Worm (Caenorhabditis elegans) whole organism, L1 larva: ENCODE results near the gene nipi-3.
A peak's percentile ranks its signal among the peaks of the same experiment; 100 is the strongest.

Experiments
- blmp-1 ChIP-seq: fragments of 150-350 bp; optimal IDR thresholded peaks from 2 replicates; lab custom pipeline; 2014; ENCODE audit warnings: missing biosample characterization, missing genetic modification characterization
- fkh-10 ChIP-seq: sonication (generic microtip); optimal IDR thresholded peaks from 2 replicates; lab custom pipeline; 2017; ENCODE audit warnings: missing biosample characterization, missing genetic modification reagents, missing genetic modification characterization
- nhr-77 ChIP-seq: fragments of 150-350 bp; optimal IDR thresholded peaks from 2 replicates; lab custom pipeline; 2014; ENCODE audit warnings: missing biosample characterization, missing genetic modification characterization
- sup-37 ChIP-seq: fragments of 200-800 bp; sonication (Bioruptor generic); optimal IDR thresholded peaks from 2 replicates; lab custom pipeline; 2018; ENCODE audit warnings: mild to moderate bottlenecking, missing genetic modification characterization, missing compliant biosample characterization
- zag-1 ChIP-seq: fragments of 150-350 bp; optimal IDR thresholded peaks from 2 replicates; lab custom pipeline; 2014; ENCODE audit warnings: missing biosample characterization, missing genetic modification characterization

DNA sequence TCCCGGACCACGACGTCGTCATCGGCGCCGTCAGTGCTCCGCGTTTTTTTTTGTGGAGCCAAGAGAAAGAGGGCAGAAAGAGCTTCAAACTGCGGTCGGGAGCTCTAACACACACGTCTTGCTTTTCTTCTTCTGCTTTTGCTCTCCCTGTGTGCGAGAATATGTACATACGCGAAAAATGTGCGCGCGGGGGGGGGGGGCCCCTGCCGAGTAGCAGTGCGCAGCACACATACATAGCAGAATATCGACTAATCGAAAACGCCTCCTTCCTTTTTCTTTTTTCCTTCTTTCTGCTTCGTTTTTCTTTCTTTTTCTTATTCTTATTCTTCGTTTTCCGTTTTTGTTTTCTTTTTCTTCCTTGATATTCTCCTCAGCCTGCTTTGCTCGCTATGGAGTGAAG is 41.1 kb upstream of the nipi-3 start:
- TF ChIP-seq sup-37: no peak
- peak; percentile 22 for TF ChIP-seq fkh-10 (GFP tag; lab: Kevin White, UChicago)
- TF ChIP-seq zag-1: no peak
- no peak for TF ChIP-seq blmp-1
- TF ChIP-seq nhr-77 (tag; lab: Kevin White, UChicago): no peak
